Fruit fly (Drosophila melanogaster): ENCODE data around the gene Mdh2.

DNA sequence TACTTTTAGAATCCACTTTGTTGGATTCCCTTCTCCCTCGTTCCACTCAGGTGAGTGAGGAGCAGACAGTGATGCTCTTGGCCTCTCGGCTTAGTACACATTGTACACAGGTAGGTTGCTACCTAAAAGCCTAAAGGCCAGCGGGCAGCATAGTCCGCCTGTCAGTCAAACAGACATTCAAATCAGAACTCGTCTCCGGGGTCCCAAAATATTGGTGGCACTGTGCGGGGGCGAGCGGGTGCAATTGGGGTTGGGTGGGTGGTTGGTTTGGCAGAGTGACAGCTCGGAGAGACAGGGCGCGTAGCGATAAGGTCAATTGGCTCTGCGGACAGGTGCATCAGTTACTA, 28.4 kb upstream of the Mdh2 start:
- TF ChIP-seq insv (optimal IDR thresholded peaks at IDR 0.05) (no peak), Sin3A (optimal IDR thresholded peaks at IDR 0.05) (no peak), psq (optimal IDR thresholded peaks at IDR 0.05) (no peak)

Measured in Kc167 (cell line).